Worm (Caenorhabditis elegans) whole organism, young adult: ENCODE data around the gene cdk-12.

Source experiments
- B0019.2 ChIP-seq: fragments of 200-800 bp; sonication (Bioruptor generic); conservative IDR thresholded peaks from 2 replicates; pipeline ENCODE4 v1.3.6; 2022; ENCODE audit warnings: missing genetic modification reagents, missing genetic modification characterization, missing compliant biosample characterization
- C06A6.2 ChIP-seq: fragments of 200-800 bp; sonication (Bioruptor generic); conservative IDR thresholded peaks from 2 replicates; pipeline ENCODE4 v1.3.6; 2022; ENCODE audit warnings: missing genetic modification characterization, missing compliant biosample characterization
- C17E4.6 ChIP-seq: fragments of 200-800 bp; sonication (Bioruptor generic); IDR thresholded peaks from 2 replicates; pipeline ENCODE4 v1.3.6; 2022; ENCODE audit warnings: missing genetic modification reagents, missing genetic modification characterization, missing compliant biosample characterization
- D2030.7 ChIP-seq: fragments of 200-800 bp; sonication (Bioruptor generic); IDR thresholded peaks from 2 replicates; pipeline ENCODE4 v1.3.6; 2022; ENCODE audit warnings: missing genetic modification reagents, missing genetic modification characterization, missing compliant biosample characterization
- F22D6.2 ChIP-seq: sonication (generic microtip); optimal IDR thresholded peaks from 2 replicates; lab custom pipeline; 2016; ENCODE audit warnings: mild to moderate bottlenecking, missing genetic modification characterization, missing compliant biosample characterization
- K12H6.12 ChIP-seq: fragments of 200-800 bp; sonication (Bioruptor generic); optimal IDR thresholded peaks from 2 replicates; lab custom pipeline; 2018; ENCODE audit warnings: mild to moderate bottlenecking, missing genetic modification characterization, missing compliant biosample characterization
- T07F8.4 ChIP-seq: sonication (generic microtip); optimal IDR thresholded peaks from 2 replicates; lab custom pipeline; 2016; ENCODE audit warnings: mild to moderate bottlenecking, missing genetic modification characterization, moderate library complexity, missing compliant biosample characterization
- T26A5.8 ChIP-seq: sonication (generic microtip); optimal IDR thresholded peaks from 2 replicates; lab custom pipeline; 2016; ENCODE audit warnings: missing genetic modification characterization, missing compliant biosample characterization
- Y56A3A.18 ChIP-seq: fragments of 200-800 bp; sonication (Bioruptor generic); IDR thresholded peaks from 2 replicates; pipeline ENCODE4 v1.3.6; 2022; ENCODE audit warnings: missing genetic modification reagents, missing genetic modification characterization, missing compliant biosample characterization
- ZK185.1 ChIP-seq: sonication (generic microtip); optimal IDR thresholded peaks from 2 replicates; lab custom pipeline; 2016; ENCODE audit warnings: mild to moderate bottlenecking, missing genetic modification characterization, missing compliant biosample characterization; ENCODE audit not compliant: poor library complexity, severe bottlenecking
- akir-1 ChIP-seq: fragments of 200-800 bp; sonication (Bioruptor generic); optimal IDR thresholded peaks from 2 replicates; lab custom pipeline; 2018; ENCODE audit warnings: mild to moderate bottlenecking, missing genetic modification characterization, moderate library complexity, missing compliant biosample characterization
- ama-1 ChIP-seq, 3 experiments: fragments of 150-350 bp in 1 of 3; sonication (generic microtip) in 2 of 3; optimal IDR thresholded peaks; 2 replicates each; lab custom pipeline; 2014 to 2018; ENCODE audit warnings: missing biosample characterization in 2 of 3, missing genetic modification characterization in 2 of 3, missing genetic modification reagents in 2 of 3
- aptf-2 ChIP-seq: fragments of 200-800 bp; sonication (Bioruptor generic); conservative IDR thresholded peaks from 2 replicates; pipeline ENCODE4 v1.3.6; 2022; ENCODE audit warnings: missing genetic modification reagents, missing genetic modification characterization, missing compliant biosample characterization
- aptf-3 ChIP-seq: fragments of 200-800 bp; sonication (Bioruptor generic); IDR thresholded peaks from 2 replicates; pipeline ENCODE4 v1.3.6; 2022; ENCODE audit warnings: missing genetic modification characterization, missing compliant biosample characterization
- athp-1 ChIP-seq: sonication (generic microtip); optimal IDR thresholded peaks from 2 replicates; lab custom pipeline; 2017; ENCODE audit warnings: mild to moderate bottlenecking, missing genetic modification characterization, missing compliant biosample characterization
- attf-3 ChIP-seq: fragments of 200-800 bp; sonication (Bioruptor generic); conservative IDR thresholded peaks from 2 replicates; pipeline ENCODE4 v1.3.6; 2022; ENCODE audit warnings: missing genetic modification reagents, missing genetic modification characterization, missing compliant biosample characterization
- attf-6 ChIP-seq: fragments of 200-800 bp; sonication (Bioruptor generic); IDR thresholded peaks from 2 replicates; pipeline ENCODE4 v1.3.6; 2022; ENCODE audit warnings: missing genetic modification reagents, missing genetic modification characterization, missing compliant biosample characterization
- cebp-2 ChIP-seq: fragments of 200-800 bp; sonication (Bioruptor generic); IDR thresholded peaks from 2 replicates; pipeline ENCODE4 v1.3.6; 2022; ENCODE audit warnings: missing genetic modification characterization, missing compliant biosample characterization
- ceh-40 ChIP-seq: fragments of 200-800 bp; sonication (Bioruptor generic); IDR thresholded peaks from 2 replicates; pipeline ENCODE4 v1.3.6; 2022; ENCODE audit warnings: missing genetic modification characterization, missing compliant biosample characterization
- ceh-58 ChIP-seq: fragments of 200-800 bp; sonication (Bioruptor generic); IDR thresholded peaks from 2 replicates; pipeline ENCODE4 v1.3.6; 2022; ENCODE audit warnings: missing genetic modification characterization, missing compliant biosample characterization
- ceh-79 ChIP-seq: sonication (generic microtip); optimal IDR thresholded peaks from 2 replicates; lab custom pipeline; 2017; ENCODE audit warnings: mild to moderate bottlenecking, missing genetic modification characterization, missing compliant biosample characterization
- dox-1 ChIP-seq: fragments of 200-800 bp; sonication (Bioruptor generic); IDR thresholded peaks from 2 replicates; pipeline ENCODE4 v1.3.6; 2022; ENCODE audit warnings: missing genetic modification reagents, missing genetic modification characterization, missing compliant biosample characterization
- egl-44 ChIP-seq: fragments of 200-800 bp; sonication (Bioruptor generic); IDR thresholded peaks from 2 replicates; pipeline ENCODE4 v1.3.6; 2022; ENCODE audit warnings: missing genetic modification reagents, missing genetic modification characterization, missing compliant biosample characterization
- fkh-3 ChIP-seq: sonication (generic microtip); optimal IDR thresholded peaks from 2 replicates; lab custom pipeline; 2016; ENCODE audit warnings: mild to moderate bottlenecking, missing genetic modification characterization, missing compliant biosample characterization
- him-1 ChIP-seq: sonication (generic microtip); optimal IDR thresholded peaks from 2 replicates; lab custom pipeline; 2016; ENCODE audit warnings: missing genotype, missing genetic modification reagents, missing genetic modification characterization, missing compliant biosample characterization
- hsf-1 ChIP-seq: fragments of 200-800 bp; sonication (Bioruptor generic); IDR thresholded peaks from 2 replicates; pipeline ENCODE4 v1.3.6; 2022; ENCODE audit warnings: missing genetic modification reagents, missing genetic modification characterization, missing compliant biosample characterization
- let-526 ChIP-seq: fragments of 200-800 bp; sonication (Bioruptor generic); IDR thresholded peaks from 2 replicates; pipeline ENCODE4 v1.3.6; 2022; ENCODE audit warnings: missing genetic modification reagents, missing genetic modification characterization, missing compliant biosample characterization
- let-607 ChIP-seq, 2 experiments: fragments of 200-800 bp in 1 of 2; sonication (Bioruptor generic) in 1 of 2; sonication (generic microtip) in 1 of 2; optimal IDR thresholded peaks; 2 replicates each; lab custom pipeline; 2016 to 2018; ENCODE audit warnings: mild to moderate bottlenecking in 2 of 2, missing compliant biosample characterization in 2 of 2, missing genetic modification characterization in 2 of 2, moderate library complexity in 2 of 2, missing genotype in 1 of 2
- lin-35 ChIP-seq, 3 experiments: fragments of 150-350 bp in 2 of 3; sonication (generic microtip) in 1 of 3; optimal IDR thresholded peaks; 2 replicates each; lab custom pipeline; 2014 to 2018; ENCODE audit warnings: missing biosample characterization in 3 of 3, missing genetic modification characterization in 3 of 3, missing genetic modification reagents in 3 of 3
- lin-54 ChIP-seq: fragments of 200-800 bp; sonication (Bioruptor generic); optimal IDR thresholded peaks from 2 replicates; lab custom pipeline; 2018; ENCODE audit warnings: mild to moderate bottlenecking, missing genetic modification characterization, missing compliant biosample characterization
- lsy-27 ChIP-seq: sonication (generic microtip); optimal IDR thresholded peaks from 2 replicates; lab custom pipeline; 2017; ENCODE audit warnings: missing genetic modification characterization, mild to moderate bottlenecking, missing compliant biosample characterization, antibody characterized with exemption, missing genotype, borderline replicate concordance; ENCODE audit not compliant: insufficient read depth
- madf-10 ChIP-seq: sonication (generic microtip); optimal IDR thresholded peaks from 2 replicates; lab custom pipeline; 2016; ENCODE audit warnings: mild to moderate bottlenecking, missing genetic modification characterization, missing compliant biosample characterization
- madf-3 ChIP-seq: fragments of 200-800 bp; sonication (Bioruptor generic); IDR thresholded peaks from 2 replicates; pipeline ENCODE4 v1.3.6; 2022; ENCODE audit warnings: missing genetic modification reagents, missing genetic modification characterization, missing compliant biosample characterization
- madf-6 ChIP-seq: fragments of 200-800 bp; sonication (Bioruptor generic); IDR thresholded peaks from 2 replicates; pipeline ENCODE4 v1.3.6; 2022; ENCODE audit warnings: missing genetic modification reagents, missing genetic modification characterization, missing compliant biosample characterization
- mcd-1 ChIP-seq: fragments of 200-800 bp; sonication (Bioruptor generic); IDR thresholded peaks from 2 replicates; pipeline ENCODE4 v1.3.6; 2022; ENCODE audit warnings: missing genetic modification reagents, missing genetic modification characterization, missing compliant biosample characterization
- nfyb-1 ChIP-seq: fragments of 200-800 bp; sonication (Bioruptor generic); IDR thresholded peaks from 2 replicates; pipeline ENCODE4 v1.3.6; 2022; ENCODE audit warnings: missing genetic modification reagents, missing genetic modification characterization, missing compliant biosample characterization
- nhr-120 ChIP-seq: fragments of 200-800 bp; sonication (Bioruptor generic); IDR thresholded peaks from 2 replicates; pipeline ENCODE4 v1.3.6; 2022; ENCODE audit warnings: missing genetic modification characterization, missing compliant biosample characterization
- nhr-80 ChIP-seq: sonication (generic microtip); optimal IDR thresholded peaks from 2 replicates; lab custom pipeline; 2016; ENCODE audit warnings: missing genetic modification characterization, missing compliant biosample characterization
- nhr-90 ChIP-seq: sonication (generic microtip); optimal IDR thresholded peaks from 2 replicates; lab custom pipeline; 2016; ENCODE audit warnings: missing genotype, mild to moderate bottlenecking, missing genetic modification characterization, missing compliant biosample characterization
- rec-8 ChIP-seq, 2 experiments: sonication (generic microtip); optimal IDR thresholded peaks; 2 replicates each; lab custom pipeline; 2016; ENCODE audit warnings: mild to moderate bottlenecking in 2 of 2, missing genetic modification characterization in 2 of 2, missing genetic modification reagents in 2 of 2, missing genotype in 2 of 2, missing biosample characterization in 1 of 2, missing compliant biosample characterization in 1 of 2, moderate library complexity in 1 of 2
- snpc-1.3 ChIP-seq: sonication (generic microtip); optimal IDR thresholded peaks from 2 replicates; lab custom pipeline; 2017; ENCODE audit warnings: missing genetic modification characterization, mild to moderate bottlenecking, missing compliant biosample characterization, antibody characterized with exemption, moderate library complexity, missing genotype, missing genetic modification reagents; ENCODE audit not compliant: insufficient read depth
- tbp1 ChIP-seq: fragments of 200-800 bp; sonication (Bioruptor generic); optimal IDR thresholded peaks from 2 replicates; lab custom pipeline; 2018; ENCODE audit warnings: mild to moderate bottlenecking, missing genetic modification characterization, missing compliant biosample characterization
- ztf-3 ChIP-seq: fragments of 200-800 bp; sonication (Bioruptor generic); optimal IDR thresholded peaks from 2 replicates; lab custom pipeline; 2018; ENCODE audit warnings: mild to moderate bottlenecking, missing genetic modification characterization, missing compliant biosample characterization

Gene cdk-12

DNA sequence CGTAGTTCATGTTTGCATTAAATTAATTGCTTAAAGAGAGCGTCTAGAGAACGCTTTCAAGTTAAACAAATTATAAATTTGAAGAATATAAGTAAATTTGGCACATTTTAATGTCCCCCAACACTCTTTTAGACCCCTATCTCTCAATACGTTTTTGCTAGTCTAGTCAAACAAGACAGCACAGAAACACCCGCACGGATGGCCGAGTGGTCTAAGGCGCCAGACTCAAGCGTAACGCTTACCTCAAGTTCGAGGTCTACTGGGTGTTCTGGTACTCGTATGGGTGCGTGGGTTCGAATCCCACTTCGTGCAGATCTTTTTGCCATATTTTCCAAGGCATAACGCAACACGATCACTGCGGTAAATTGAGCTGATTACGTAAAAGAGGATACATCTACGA is 29.5 kb downstream of the cdk-12 start (continued):
- TF ChIP-seq nhr-90 (tag; lab: Kevin White, UChicago) (peak; percentile 54), athp-1 (tag; lab: Kevin White, UChicago) (peak; percentile 10), egl-44 (0 out of 2 replicates have a peak, but pooled peaks have one; percentile 35), C17E4.6 (GFP tag; lab: Robert Waterston, UW) (no peak), D2030.7 (peak; percentile 62), dox-1 (peak; percentile 50; the same call in 1 of the 2 replicates), ceh-58 (GFP tag; lab: Robert Waterston, UW) (no peak), K12H6.12 (no peak), madf-10 (tag; lab: Kevin White, UChicago) (no peak), lsy-27 (tag; lab: Kevin White, UChicago) (no peak), attf-3 (GFP tag; lab: Robert Waterston, UW) (no peak), T26A5.8 (tag; lab: Kevin White, UChicago) (no peak), ama-1 (optimal IDR thresholded peaks at IDR 0.05; lab: Kevin White, UChicago) (no peak), ama-1 (GFP tag; optimal IDR thresholded peaks at IDR 0.05; lab: Kevin White, UChicago) (peak; percentile 12 to 49), nhr-80 (tag; lab: Kevin White, UChicago) (peak; percentile 4), T07F8.4 (tag; lab: Kevin White, UChicago) (peak; percentile 8), aptf-2 (GFP tag; lab: Robert Waterston, UW) (no peak), nfyb-1 (GFP tag; lab: Robert Waterston, UW) (0 out of 2 replicates have a peak, but pooled peaks have one; percentile 22)

- TF ChIP-seq let-526 (GFP tag; lab: Robert Waterston, UW), result no peak
- TF ChIP-seq let-607 (tag; optimal IDR thresholded peaks at IDR 0.05; lab: Kevin White, UChicago), result no peak
- no peak for TF ChIP-seq ceh-79 (tag; lab: Kevin White, UChicago)
- no peak for TF ChIP-seq B0019.2 (GFP tag; lab: Robert Waterston, UW)
- TF ChIP-seq C06A6.2 (GFP tag; lab: Robert Waterston, UW), result no peak
- TF ChIP-seq aptf-3 (GFP tag; lab: Robert Waterston, UW), result no peak
- no peak for TF ChIP-seq snpc-1.3 (tag; lab: Kevin White, UChicago)
- no peak for TF ChIP-seq ztf-3
- no peak for TF ChIP-seq lin-54 (GFP tag; lab: Kevin White, UChicago)
These were observed 32.2 kb downstream of the cdk-12 start, which contains the start of gene ckb-1 for ce11 chrIII:4364974-4365373. Gene ckb-1, plus strand, starts transcription at chrIII:4365274.

DNA sequence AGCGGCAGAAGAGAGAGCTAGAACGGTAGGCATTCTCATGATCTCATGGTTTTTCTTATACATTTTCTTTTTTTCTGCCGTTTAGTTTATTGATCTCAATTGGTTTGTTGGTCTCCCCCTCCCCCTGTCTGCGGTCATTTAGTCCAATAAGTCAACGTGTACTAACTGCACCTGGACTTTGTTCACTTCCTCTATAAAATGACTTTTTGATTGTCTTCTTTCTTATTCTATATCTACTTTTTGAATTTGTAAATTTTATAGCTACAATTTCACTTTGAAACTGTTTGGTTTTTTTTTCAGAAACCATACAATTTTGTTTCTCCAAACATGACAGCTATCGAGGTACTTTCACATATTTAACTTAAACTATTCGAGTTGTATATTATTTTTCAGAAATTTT is 34.9 kb downstream of the cdk-12 start, which contains the start of gene ckb-2:
Gene ckb-2, plus strand, starts transcription at position 301 of the 400 bp plus-strand sequence.
- TF ChIP-seq hsf-1, result no peak
- no peak for TF ChIP-seq lin-35 (GFP tag; optimal IDR thresholded peaks at IDR 0.05; lab: Kevin White, UChicago)
- TF ChIP-seq akir-1 (GFP tag; lab: Kevin White, UChicago), result no peak
- TF ChIP-seq ZK185.1 (tag; lab: Kevin White, UChicago), result no peak
- no peak for TF ChIP-seq D2030.7
- no peak for TF ChIP-seq Y56A3A.18
- TF ChIP-seq ceh-40 (GFP tag; lab: Robert Waterston, UW), result no peak
- no peak for TF ChIP-seq nhr-120 (GFP tag; lab: Robert Waterston, UW)

DNA sequence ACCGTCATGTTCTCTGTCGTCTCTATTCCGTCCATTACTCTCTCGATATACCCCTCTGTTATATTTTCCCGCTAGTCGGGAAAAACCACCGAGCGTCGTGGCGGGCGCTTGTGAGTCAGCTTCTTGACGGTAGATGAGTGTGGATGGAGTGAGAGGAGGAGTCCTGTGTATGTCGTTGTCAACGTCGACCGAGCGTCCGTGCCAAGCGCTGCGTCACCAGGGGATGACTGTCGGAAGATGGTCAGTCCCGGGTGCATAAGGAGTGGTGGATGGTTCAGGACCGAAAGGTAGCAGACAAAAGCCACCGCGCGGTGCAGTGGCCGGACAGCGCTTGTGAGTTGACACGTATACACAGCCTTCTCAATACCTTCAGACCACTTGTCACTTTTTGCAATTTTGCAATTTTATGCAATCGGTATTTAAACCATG is 36.6 kb downstream of the cdk-12 start:
- TF ChIP-seq fkh-3 (tag; lab: Kevin White, UChicago) (peak; percentile 55), tbp1 (GFP tag; lab: Kevin White, UChicago) (peak; percentile 79), attf-6 (GFP tag; lab: Robert Waterston, UW) (0 out of 2 replicates have a peak, but pooled peaks have one; percentile 50), nhr-80 (tag; lab: Kevin White, UChicago) (peak; percentile 60), nfyb-1 (GFP tag; lab: Robert Waterston, UW) (peak; percentile 84), cebp-2 (GFP tag; lab: Robert Waterston, UW) (0 out of 2 replicates have a peak, but pooled peaks have one; percentile 7), rec-8 (tag; optimal IDR thresholded peaks at IDR 0.05; lab: Kevin White, UChicago) (peak in 1 of 2 experiments; percentile 32), madf-6 (GFP tag; lab: Robert Waterston, UW) (peak; percentile 72; the same call in 1 of the 2 replicates), mcd-1 (GFP tag; lab: Robert Waterston, UW) (peak; percentile 80), egl-44 (peak; percentile 76), madf-3 (GFP tag; lab: Robert Waterston, UW) (0 out of 2 replicates have a peak, but pooled peaks have one; percentile 42), let-607 (tag; optimal IDR thresholded peaks at IDR 0.05; lab: Kevin White, UChicago) (peak in 1 of 2 experiments; percentile 45), F22D6.2 (tag; lab: Kevin White, UChicago) (peak; percentile 1), K12H6.12 (peak; percentile 80), him-1 (tag; lab: Kevin White, UChicago) (peak; percentile 6)
